Worm (Caenorhabditis elegans): ENCODE data around the gene W06F12.3.

W06F12.3 gene

ce11 chrIII:13780199-13780706 is 45.4 kb downstream of the W06F12.3 start, which contains the start of gene pot-3:
pot-3 (plus strand) TSS chrIII:13780215.
- TF ChIP-seq hlh-1 (tag; optimal IDR thresholded peaks at IDR 0.05) (no peak), pha-4 (tag; optimal IDR thresholded peaks at IDR 0.05) (no peak), lin-32 (GFP tag; optimal IDR thresholded peaks at IDR 0.05) (peak; percentile 38)

Data from whole organism, mixed stage, embryonic.